Fruit fly (Drosophila melanogaster) whole organism, wandering third instar larva: ENCODE measurements around the gene CG31221.

Experiments
- Dfd ChIP-seq: fragments of >200 bp; optimal IDR thresholded peaks from 2 replicates; lab custom pipeline; 2017; ENCODE audit warnings: missing biosample characterization, missing genetic modification characterization
- Jra ChIP-seq: sonication (Bioruptor generic); optimal IDR thresholded peaks from 2 replicates; lab custom pipeline; 2016; ENCODE audit warnings: missing biosample characterization, missing genetic modification characterization
- br ChIP-seq: fragments of 200-800 bp; sonication (Bioruptor generic); optimal IDR thresholded peaks from 2 replicates; lab custom pipeline; 2016; ENCODE audit warnings: missing biosample characterization, missing genetic modification characterization
- dmrt93B ChIP-seq: fragments of 200-800 bp; sonication (Bioruptor generic); optimal IDR thresholded peaks from 2 replicates; lab custom pipeline; 2018; ENCODE audit warnings: missing biosample characterization, mild to moderate bottlenecking, missing genetic modification characterization
- psq ChIP-seq: fragments of 200-800 bp; sonication (Bioruptor generic); optimal IDR thresholded peaks from 3 replicates; lab custom pipeline; 2017; ENCODE audit warnings: missing biosample characterization, mild to moderate bottlenecking, missing genetic modification characterization, moderate library complexity
- sv ChIP-seq: fragments of 200-800 bp; sonication (Bioruptor generic); optimal IDR thresholded peaks from 3 replicates; lab custom pipeline; 2016; ENCODE audit warnings: missing biosample characterization, missing genetic modification characterization

DNA sequence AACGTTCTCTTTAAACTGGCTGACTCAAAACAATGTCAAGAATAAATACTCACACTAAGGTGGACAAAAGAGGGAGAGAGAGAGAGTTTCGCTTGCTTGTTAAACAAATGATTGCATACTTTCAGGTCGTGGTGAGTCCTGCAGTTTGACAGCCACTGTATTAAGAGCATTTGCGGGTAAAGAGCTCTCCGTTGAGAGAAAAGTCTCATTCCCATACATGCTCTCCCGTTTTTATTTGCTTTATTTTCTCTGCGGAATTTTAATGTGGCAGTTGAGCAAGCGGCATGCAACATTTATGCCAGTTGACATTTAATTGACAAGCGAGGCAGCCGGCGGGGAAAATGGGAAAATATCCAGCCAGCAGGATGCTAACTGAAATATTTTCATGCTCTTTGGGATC is 82.7 kb downstream of the CG31221 start:
- no peak for TF ChIP-seq psq
- no peak for TF ChIP-seq dmrt93B
- TF ChIP-seq Jra (GFP tag; lab: Kevin White, UChicago), result no peak
- no peak for TF ChIP-seq br
- TF ChIP-seq sv (GFP tag; lab: Kevin White, UChicago), result no peak
- TF ChIP-seq Dfd (GFP tag; lab: Kevin White, UChicago), result no peak
